Worm (Caenorhabditis elegans): ENCODE measurements around the gene mdt-28.

ce11 chrV:15575305-15575704, at the start of gene mdt-28:
- no peak for TF ChIP-seq him-1 (tag; optimal IDR thresholded peaks at IDR 0.05)
- no peak for TF ChIP-seq dao-5 (tag; optimal IDR thresholded peaks at IDR 0.05)
